Fruit fly (Drosophila melanogaster) S2 (cell line): ENCODE results near the gene CG6067.
"Not testable (repeated sequence)": the region's sequence is repeated elsewhere in the genome, so short reads cannot be mapped to it uniquely, and the experiment has no call there.

Experiments used
- CG8478 ChIP-seq: fragments of >200 bp; optimal IDR thresholded peaks from 2 replicates; lab custom pipeline; 2018
- CTCF ChIP-seq, 2 experiments: fragments of >200 bp; optimal IDR thresholded peaks; 2 replicates each; lab custom pipeline; 2018

DNA sequence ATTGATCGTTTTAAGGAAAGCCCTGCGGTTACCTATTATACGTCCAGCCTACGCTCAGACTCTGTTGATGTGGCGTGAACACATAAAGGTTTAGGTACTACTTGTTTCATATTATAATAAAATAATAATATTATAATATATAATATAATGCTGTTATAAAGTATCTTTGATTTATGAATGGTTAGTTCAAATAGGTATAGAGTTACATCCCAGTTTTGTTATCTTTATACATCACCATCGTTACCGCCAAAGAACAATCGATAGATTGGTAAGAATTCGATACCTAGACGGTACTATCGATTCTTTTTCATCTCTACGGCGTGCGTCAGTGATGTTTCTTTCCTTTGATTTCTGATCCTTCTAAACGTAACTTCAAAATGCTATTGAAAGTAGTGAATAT is 13.1 kb upstream of the CG6067 start, which contains the start of gene CG12728:
- TF ChIP-seq CG8478 (lab: Kevin White, UChicago); CTCF (optimal IDR thresholded peaks at IDR 0.05; lab: Kevin White, UChicago): not testable (repeated sequence)
